Fruit fly (Drosophila melanogaster): ENCODE results near the gene CG17746.

The CG17746 gene

dm6 chr3L:3240597-3241367, 1.4 kb upstream of the CG17746 start (continued):
- TF ChIP-seq CG7928 (GFP tag; optimal IDR thresholded peaks at IDR 0.05) (no peak), danr (GFP tag; IDR thresholded peaks at IDR 0.05) (no peak), Taf1 (GFP tag; IDR thresholded peaks at IDR 0.05) (no peak), sob (GFP tag; IDR thresholded peaks at IDR 0.05) (no peak), Nf-YB (GFP tag; optimal IDR thresholded peaks at IDR 0.05) (peak; percentile 24), knrl (GFP tag; IDR thresholded peaks at IDR 0.05; ENCODE audit: partially characterized antibody) (no peak), inv (GFP tag; IDR thresholded peaks at IDR 0.05; ENCODE audit: partially characterized antibody) (no peak), nmo (GFP tag; optimal IDR thresholded peaks at IDR 0.05) (peak; percentile 60), Pdp1 (GFP tag; optimal IDR thresholded peaks at IDR 0.05) (no peak), CG10959 (GFP tag; IDR thresholded peaks at IDR 0.05) (no peak), CG7372 (GFP tag; IDR thresholded peaks at IDR 0.05) (no peak), nau (GFP tag; optimal IDR thresholded peaks at IDR 0.05) (no peak), Blimp-1 (GFP tag; optimal IDR thresholded peaks at IDR 0.05) (peak; percentile 15), chn (GFP tag; optimal IDR thresholded peaks at IDR 0.05) (no peak), Xrp1 (GFP tag; IDR thresholded peaks at IDR 0.05) (no peak), ems (GFP tag; optimal IDR thresholded peaks at IDR 0.05) (no peak), CG11456 (GFP tag; IDR thresholded peaks at IDR 0.05) (no peak), CG12155 (GFP tag; optimal IDR thresholded peaks at IDR 0.05) (no peak), bcd (GFP tag; optimal IDR thresholded peaks at IDR 0.05) (no peak), CG10654 (GFP tag; optimal IDR thresholded peaks at IDR 0.05) (no peak), cwo (GFP tag; optimal IDR thresholded peaks at IDR 0.05) (no peak), ATbp (GFP tag; optimal IDR thresholded peaks at IDR 0.05) (peak; percentile 21), Nf-YC (tag; optimal IDR thresholded peaks at IDR 0.05) (no peak), CG16863 (GFP tag; optimal IDR thresholded peaks at IDR 0.05) (no peak), ftz-f1 (GFP tag; optimal IDR thresholded peaks at IDR 0.05) (no peak), CG11696 (GFP tag; IDR thresholded peaks at IDR 0.05) (no peak), CG13894 (tag; optimal IDR thresholded peaks at IDR 0.05) (no peak), shn (GFP tag; optimal IDR thresholded peaks at IDR 0.05) (no peak), sim (GFP tag; IDR thresholded peaks at IDR 0.05) (no peak), CG16815 (GFP tag; optimal IDR thresholded peaks at IDR 0.05) (no peak), CG6854 (GFP tag; optimal IDR thresholded peaks at IDR 0.05) (no peak), cg (GFP tag; optimal IDR thresholded peaks at IDR 0.05) (no peak), CG16813 (GFP tag; IDR thresholded peaks at IDR 0.05; ENCODE audit: partially characterized antibody) (no peak), eyg (GFP tag; optimal IDR thresholded peaks at IDR 0.05) (no peak), mam (GFP tag; optimal IDR thresholded peaks at IDR 0.05) (no peak), CG4820 (GFP tag; optimal IDR thresholded peaks at IDR 0.05) (no peak), CG34422 (GFP tag; IDR thresholded peaks at IDR 0.05) (no peak), Dfd (GFP tag; optimal IDR thresholded peaks at IDR 0.05) (no peak), CG1602 (GFP tag; optimal IDR thresholded peaks at IDR 0.05) (no peak), CG13296 (GFP tag; optimal IDR thresholded peaks at IDR 0.05) (no peak), CG8388 (GFP tag; optimal IDR thresholded peaks at IDR 0.05) (peak; percentile 30), Dip2 (GFP tag; IDR thresholded peaks at IDR 0.05) (no peak), Fer2 (tag; optimal IDR thresholded peaks at IDR 0.05) (no peak), pan (optimal IDR thresholded peaks at IDR 0.05) (no peak), pan (GFP tag; optimal IDR thresholded peaks at IDR 0.05 in 1 of 2, IDR thresholded peaks at IDR 0.05 in 1 of 2) (no peak), CG31388 (GFP tag; optimal IDR thresholded peaks at IDR 0.05) (no peak), CG2129 (GFP tag; IDR thresholded peaks at IDR 0.05; ENCODE audit: partially characterized antibody) (no peak), disco-r (GFP tag; optimal IDR thresholded peaks at IDR 0.05) (no peak), MESR4 (GFP tag; optimal IDR thresholded peaks at IDR 0.05) (no peak), toy (GFP tag; IDR thresholded peaks at IDR 0.05) (no peak)

Data from whole organism, embryonic.